Worm (Caenorhabditis elegans) whole organism, L4 larva: ENCODE data around the gene C25F9.11.
A peak's percentile ranks its signal among the peaks of the same experiment; 100 is the strongest.

ENCODE experiments used
- Y48G9A.11 ChIP-seq: fragments of 200-800 bp; sonication (Bioruptor generic); IDR thresholded peaks from 2 replicates; pipeline ENCODE4 v1.3.6; 2022; ENCODE audit warnings: missing genetic modification reagents, missing genetic modification characterization, missing compliant biosample characterization
- aly-2 ChIP-seq: sonication (generic microtip); optimal IDR thresholded peaks from 2 replicates; lab custom pipeline; 2018; ENCODE audit warnings: missing biosample characterization, missing genetic modification characterization
- ceh-32 ChIP-seq: sonication (generic microtip); optimal IDR thresholded peaks from 2 replicates; lab custom pipeline; 2016; ENCODE audit warnings: mild to moderate bottlenecking, missing genetic modification characterization, missing compliant biosample characterization; ENCODE audit not compliant: poor library complexity
- fos-1 ChIP-seq: fragments of 150-350 bp; optimal IDR thresholded peaks from 2 replicates; lab custom pipeline; 2014; ENCODE audit warnings: missing biosample characterization, missing genetic modification characterization
- lsy-2 ChIP-seq, 2 experiments: fragments of 150-350 bp in 1 of 2; sonication (generic microtip) in 1 of 2; optimal IDR thresholded peaks; 2 replicates each; lab custom pipeline; 2014 to 2017; ENCODE audit warnings: missing biosample characterization in 2 of 2, missing genetic modification characterization in 2 of 2
- nhr-11 ChIP-seq: fragments of 150-350 bp; optimal IDR thresholded peaks from 2 replicates; lab custom pipeline; 2014; ENCODE audit warnings: missing biosample characterization, missing genetic modification characterization
- nhr-25 ChIP-seq: sonication (generic microtip); optimal IDR thresholded peaks from 2 replicates; lab custom pipeline; 2017; ENCODE audit warnings: missing genetic modification characterization, mild to moderate bottlenecking, missing compliant biosample characterization, antibody characterized with exemption, moderate library complexity, borderline replicate concordance; ENCODE audit not compliant: insufficient read depth
- pha-4 ChIP-seq, 2 experiments: fragments of 150-350 bp in 1 of 2; fragments of 200-800 bp in 1 of 2; sonication (Bioruptor generic) in 1 of 2; IDR thresholded peaks in 1 of 2; optimal IDR thresholded peaks in 1 of 2; 2 replicates each; pipeline versions ENCODE4 v1.3.6 to Lab custom; 2014 to 2022; ENCODE audit warnings: missing genetic modification characterization in 2 of 2, missing genetic modification reagents in 2 of 2, missing biosample characterization in 1 of 2, missing compliant biosample characterization in 1 of 2
- pqm-1 ChIP-seq: sonication (generic microtip); optimal IDR thresholded peaks from 2 replicates; lab custom pipeline; 2017; ENCODE audit warnings: missing biosample characterization, missing genetic modification characterization
- rbr-2 ChIP-seq: sonication (generic microtip); optimal IDR thresholded peaks from 2 replicates; lab custom pipeline; 2016; ENCODE audit warnings: missing genotype, missing genetic modification characterization, missing compliant biosample characterization

DNA sequence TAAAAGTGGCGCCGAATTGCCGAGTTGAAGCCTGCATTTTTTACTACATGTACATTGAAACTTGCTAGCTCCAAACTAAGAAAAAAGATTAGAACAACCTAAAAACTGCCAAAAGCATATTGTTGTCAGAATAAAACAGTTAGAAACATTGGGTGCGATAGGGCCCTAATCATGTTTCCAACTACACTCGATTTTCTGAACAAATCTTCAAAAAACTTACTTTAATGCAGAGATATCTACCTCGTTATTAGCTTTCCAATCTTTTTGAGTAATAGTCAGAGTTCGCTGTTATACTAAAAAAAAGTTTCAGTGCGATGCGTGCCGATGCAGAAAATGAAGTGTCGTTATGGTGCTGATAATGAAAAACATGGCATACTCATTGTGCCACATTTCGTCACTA lies 22.8 kb upstream of the C25F9.11 start, which contains the start of the genes Y43F8B.13 and Y43F8B.14:
- peak; percentile 56 for TF ChIP-seq pqm-1 (tag; lab: Kevin White, UChicago)
- no peak for TF ChIP-seq rbr-2 (tag; lab: Kevin White, UChicago)
- TF ChIP-seq nhr-25 (tag; lab: Kevin White, UChicago): no peak
- TF ChIP-seq Y48G9A.11 (GFP tag; lab: Robert Waterston, UW): no peak
- TF ChIP-seq ceh-32: no peak
- no peak for TF ChIP-seq aly-2 (tag; lab: Kevin White, UChicago)
- TF ChIP-seq lsy-2 (tag; optimal IDR thresholded peaks at IDR 0.05; lab: Kevin White, UChicago): no peak
- TF ChIP-seq nhr-11: no peak
- no peak for TF ChIP-seq pha-4 (GFP tag; IDR thresholded peaks at IDR 0.05; lab: Robert Waterston, UW)
- TF ChIP-seq pha-4 (tag; optimal IDR thresholded peaks at IDR 0.05; lab: Kevin White, UChicago): no peak
- TF ChIP-seq fos-1 (tag; lab: Kevin White, UChicago): no peak
